Worm (Caenorhabditis elegans) whole organism, late embryonic: ENCODE data around the gene hsp-60.
A peak's percentile ranks its signal among the peaks of the same experiment; 100 is the strongest.

ENCODE experiments used
- C38D4.7 ChIP-seq: fragments of 200-800 bp; sonication (Bioruptor generic); optimal IDR thresholded peaks from 2 replicates; lab custom pipeline; 2018; ENCODE audit warnings: mild to moderate bottlenecking, missing genetic modification characterization, moderate library complexity, missing compliant biosample characterization
- K09A11.1 ChIP-seq: sonication (generic microtip); optimal IDR thresholded peaks from 2 replicates; lab custom pipeline; 2017; ENCODE audit warnings: antibody characterized with exemption, mild to moderate bottlenecking, missing genetic modification characterization, missing compliant biosample characterization; ENCODE audit not compliant: insufficient read depth
- T23F11.4 ChIP-seq: fragments of 200-800 bp; sonication (Bioruptor generic); optimal IDR thresholded peaks from 2 replicates; lab custom pipeline; 2018; ENCODE audit warnings: mild to moderate bottlenecking, missing genetic modification characterization, missing compliant biosample characterization
- Y22D7AL.16 ChIP-seq: sonication (generic microtip); optimal IDR thresholded peaks from 2 replicates; lab custom pipeline; 2016; ENCODE audit warnings: missing genetic modification characterization, missing compliant biosample characterization
- ama-1 ChIP-seq: fragments of 150-350 bp; optimal IDR thresholded peaks from 2 replicates; lab custom pipeline; 2014
- ceh-14 ChIP-seq: sonication (generic microtip); optimal IDR thresholded peaks from 2 replicates; lab custom pipeline; 2016; ENCODE audit warnings: missing genotype, missing genetic modification characterization, missing compliant biosample characterization
- ceh-19 ChIP-seq: fragments of 200-800 bp; sonication (Bioruptor generic); optimal IDR thresholded peaks from 2 replicates; lab custom pipeline; 2018; ENCODE audit warnings: mild to moderate bottlenecking, missing genetic modification characterization, missing compliant biosample characterization
- ceh-22 ChIP-seq: sonication (generic microtip); optimal IDR thresholded peaks from 2 replicates; lab custom pipeline; 2017; ENCODE audit warnings: missing biosample characterization, missing genetic modification characterization
- ceh-30 ChIP-seq: fragments of 150-350 bp; optimal IDR thresholded peaks from 2 replicates; lab custom pipeline; 2014; ENCODE audit warnings: missing biosample characterization, missing genetic modification characterization
- ceh-34 ChIP-seq: sonication (generic microtip); optimal IDR thresholded peaks from 2 replicates; lab custom pipeline; 2016; ENCODE audit warnings: mild to moderate bottlenecking, missing genetic modification characterization, missing compliant biosample characterization
- ceh-45 ChIP-seq: fragments of 200-800 bp; sonication (Bioruptor generic); IDR thresholded peaks from 2 replicates; pipeline ENCODE4 v1.3.6; 2022; ENCODE audit warnings: missing genetic modification reagents, missing genetic modification characterization, missing compliant biosample characterization
- ceh-6 ChIP-seq: fragments of 200-800 bp; sonication (Bioruptor generic); optimal IDR thresholded peaks from 2 replicates; lab custom pipeline; 2018; ENCODE audit warnings: mild to moderate bottlenecking, missing genetic modification characterization, missing compliant biosample characterization
- dmd-4 ChIP-seq: sonication (generic microtip); optimal IDR thresholded peaks from 2 replicates; lab custom pipeline; 2016; ENCODE audit warnings: borderline replicate concordance, missing genetic modification characterization, missing compliant biosample characterization
- elt-2 ChIP-seq: sonication (generic microtip); optimal IDR thresholded peaks from 2 replicates; lab custom pipeline; 2016; ENCODE audit warnings: missing genetic modification reagents, missing genetic modification characterization, missing compliant biosample characterization
- elt-4 ChIP-seq: sonication (generic microtip); optimal IDR thresholded peaks from 2 replicates; lab custom pipeline; 2016; ENCODE audit warnings: missing genetic modification characterization, missing compliant biosample characterization
- fkh-10 ChIP-seq: fragments of 150-350 bp; optimal IDR thresholded peaks from 2 replicates; lab custom pipeline; 2014; ENCODE audit warnings: missing biosample characterization, missing genetic modification reagents, missing genetic modification characterization
- gmeb-2 ChIP-seq: sonication (generic microtip); optimal IDR thresholded peaks from 2 replicates; lab custom pipeline; 2016; ENCODE audit warnings: missing genetic modification characterization, inconsistent platforms, missing compliant biosample characterization
- hlh-15 ChIP-seq: sonication (generic microtip); optimal IDR thresholded peaks from 2 replicates; lab custom pipeline; 2016; ENCODE audit warnings: missing genetic modification characterization, missing compliant biosample characterization
- hlh-6 ChIP-seq: sonication (generic microtip); optimal IDR thresholded peaks from 2 replicates; lab custom pipeline; 2016; ENCODE audit warnings: missing genotype, missing genetic modification characterization, missing compliant biosample characterization
- hlh-8 ChIP-seq: sonication (generic microtip); optimal IDR thresholded peaks from 2 replicates; lab custom pipeline; 2016; ENCODE audit warnings: missing genotype, missing genetic modification characterization, missing compliant biosample characterization
- lim-6 ChIP-seq: sonication (generic microtip); optimal IDR thresholded peaks from 2 replicates; lab custom pipeline; 2016; ENCODE audit warnings: missing genetic modification characterization, missing compliant biosample characterization
- lin-11 ChIP-seq: fragments of 200-800 bp; sonication (Bioruptor generic); optimal IDR thresholded peaks from 2 replicates; lab custom pipeline; 2018; ENCODE audit warnings: mild to moderate bottlenecking, missing genetic modification characterization, missing compliant biosample characterization
- madf-2 ChIP-seq: sonication (generic microtip); optimal IDR thresholded peaks from 2 replicates; lab custom pipeline; 2017; ENCODE audit warnings: missing genetic modification characterization, missing compliant biosample characterization
- pag-3 ChIP-seq: sonication (generic microtip); optimal IDR thresholded peaks from 2 replicates; lab custom pipeline; 2016; ENCODE audit warnings: missing compliant biosample characterization, missing genetic modification characterization, borderline replicate concordance
- pros-1 ChIP-seq: fragments of 150-350 bp; optimal IDR thresholded peaks from 2 replicates; lab custom pipeline; 2014; ENCODE audit warnings: missing biosample characterization, missing genetic modification reagents, missing genetic modification characterization
- rnt-1 ChIP-seq: sonication (generic microtip); optimal IDR thresholded peaks from 2 replicates; lab custom pipeline; 2016; ENCODE audit warnings: missing genetic modification characterization, missing compliant biosample characterization
- syd-9 ChIP-seq: sonication (generic microtip); optimal IDR thresholded peaks from 2 replicates; lab custom pipeline; 2016; ENCODE audit warnings: mild to moderate bottlenecking, missing genetic modification characterization, moderate library complexity, missing compliant biosample characterization
- tbx-2 ChIP-seq: sonication (generic microtip); optimal IDR thresholded peaks from 2 replicates; lab custom pipeline; 2016; ENCODE audit warnings: missing genetic modification characterization, missing compliant biosample characterization
- tbx-7 ChIP-seq: sonication (generic microtip); optimal IDR thresholded peaks from 2 replicates; lab custom pipeline; 2016; ENCODE audit warnings: missing genotype, missing genetic modification characterization, missing compliant biosample characterization
- ttx-3 ChIP-seq: sonication (generic microtip); optimal IDR thresholded peaks from 2 replicates; lab custom pipeline; 2016; ENCODE audit warnings: missing genetic modification reagents, missing genetic modification characterization, missing compliant biosample characterization
- unc-42 ChIP-seq: sonication (generic microtip); optimal IDR thresholded peaks from 2 replicates; lab custom pipeline; 2016; ENCODE audit warnings: missing genotype, missing genetic modification characterization, missing compliant biosample characterization
- unc-86 ChIP-seq: sonication (generic microtip); optimal IDR thresholded peaks from 2 replicates; lab custom pipeline; 2016; ENCODE audit warnings: missing genetic modification characterization, missing compliant biosample characterization

The hsp-60 gene

DNA sequence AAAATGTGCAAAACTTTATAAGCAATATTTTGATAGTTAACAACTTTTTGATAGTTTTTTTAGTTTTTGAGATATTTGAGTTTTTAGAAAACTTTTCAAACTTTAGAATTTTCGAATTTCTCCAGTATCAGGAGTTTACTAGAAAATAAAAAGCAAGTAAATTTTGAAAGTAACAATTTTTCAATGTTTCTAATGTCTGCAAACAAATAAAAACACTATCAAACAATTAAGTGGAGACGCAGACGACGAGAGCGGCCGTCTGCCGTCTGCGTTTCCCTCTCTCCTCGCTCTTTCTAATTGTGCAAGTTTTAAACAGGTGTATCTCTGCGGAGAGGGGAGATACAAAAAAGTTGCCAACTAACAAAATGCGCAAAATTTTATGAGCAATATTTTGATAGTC lies 33.4 kb downstream of the hsp-60 start:
- TF ChIP-seq fkh-10 (GFP tag; lab: Kevin White, UChicago) = no peak
- TF ChIP-seq K09A11.1 (tag; lab: Kevin White, UChicago) = no peak
- TF ChIP-seq ceh-6 (GFP tag; lab: Kevin White, UChicago) = no peak
- TF ChIP-seq gmeb-2 = no peak
- TF ChIP-seq dmd-4 (tag; lab: Kevin White, UChicago) = no peak
- no peak for TF ChIP-seq ceh-34 (tag; lab: Kevin White, UChicago)
- no peak for TF ChIP-seq lim-6 (tag; lab: Kevin White, UChicago)
- no peak for TF ChIP-seq syd-9 (tag; lab: Kevin White, UChicago)
- no peak for TF ChIP-seq C38D4.7 (GFP tag; lab: Kevin White, UChicago)
- TF ChIP-seq hlh-8 (tag; lab: Kevin White, UChicago) = no peak
- TF ChIP-seq ceh-19 (GFP tag; lab: Kevin White, UChicago) = no peak
- TF ChIP-seq unc-42 (tag; lab: Kevin White, UChicago) = no peak
- TF ChIP-seq elt-4 (tag; lab: Kevin White, UChicago) = no peak
- TF ChIP-seq madf-2 (tag; lab: Kevin White, UChicago) = no peak
- TF ChIP-seq ama-1 (lab: Kevin White, UChicago) = no peak
- TF ChIP-seq ceh-30 (tag; lab: Kevin White, UChicago) = no peak
- TF ChIP-seq pag-3 (tag; lab: Kevin White, UChicago) = no peak
- no peak for TF ChIP-seq rnt-1 (tag; lab: Kevin White, UChicago)
- no peak for TF ChIP-seq lin-11 (tag; lab: Kevin White, UChicago)
- no peak for TF ChIP-seq ttx-3 (tag; lab: Kevin White, UChicago)

DNA sequence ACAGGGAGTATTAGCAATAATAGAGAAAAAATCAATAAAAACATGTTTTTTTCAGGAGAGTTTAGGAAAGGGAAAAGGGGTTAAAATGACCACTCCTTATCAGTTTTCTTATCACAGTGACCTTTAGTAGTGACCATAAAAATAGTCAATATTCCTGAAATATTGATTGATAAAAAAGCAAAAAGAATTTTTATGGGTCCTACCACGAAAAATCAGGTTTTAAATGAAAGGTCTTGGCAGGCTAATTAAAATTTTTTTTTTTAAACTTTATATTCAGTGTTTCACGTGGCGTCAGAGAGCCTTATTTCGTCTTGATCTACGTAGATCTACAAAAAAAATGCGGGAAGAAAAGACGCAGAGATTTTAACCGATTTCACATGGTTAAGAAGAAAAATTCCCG lies 37.8 kb downstream of the hsp-60 start, which contains the start of gene cht-4:
Gene cht-4 (minus strand): TSS at position 101 of the 400 bp plus-strand sequence.
- peak; percentile 67 for TF ChIP-seq elt-2
- TF ChIP-seq T23F11.4 (GFP tag; lab: Kevin White, UChicago) = no peak

DNA sequence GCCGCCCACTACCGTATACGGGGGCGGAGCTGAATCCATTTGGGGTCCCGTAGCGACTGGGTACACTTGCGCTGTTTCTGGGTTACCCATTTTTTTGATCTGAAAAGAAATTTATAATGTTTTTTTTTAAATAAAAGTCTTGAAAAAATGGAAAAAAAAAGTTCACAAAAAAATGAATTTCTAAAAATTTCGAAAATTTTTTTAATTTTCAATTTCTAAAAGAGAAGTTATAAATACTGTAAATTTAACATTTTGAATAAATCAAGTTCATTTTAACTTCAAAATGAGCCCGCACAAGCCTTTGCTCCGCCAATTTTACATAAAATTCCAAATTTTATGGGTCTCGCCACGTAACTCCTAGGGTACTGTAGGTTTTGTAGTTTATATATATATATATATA lies 40.2 kb downstream of the hsp-60 start, which contains the start of gene Y22D7AL.15:
Gene Y22D7AL.15 (minus strand): TSS at position 101 of the 400 bp plus-strand sequence.
- TF ChIP-seq K09A11.1 (tag; lab: Kevin White, UChicago) = no peak
- TF ChIP-seq Y22D7AL.16 = peak; percentile 37

DNA sequence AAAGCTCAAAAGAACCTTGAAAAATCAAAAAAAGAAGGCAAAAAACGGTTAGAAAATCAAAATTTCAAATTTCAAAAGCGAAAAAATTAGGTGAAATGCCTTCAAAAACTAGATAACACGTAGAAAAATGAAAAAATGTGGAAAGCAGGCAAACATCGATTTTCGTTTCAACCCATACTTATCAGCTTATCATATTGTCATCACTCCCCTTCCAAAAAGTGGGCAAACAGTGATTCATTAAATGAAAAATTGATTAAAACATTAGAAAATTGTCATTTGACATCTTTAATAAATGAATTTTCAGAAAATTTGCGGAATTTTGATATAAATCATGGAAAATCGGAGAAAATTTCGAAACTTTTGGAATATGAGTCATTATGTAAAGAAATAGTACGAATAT lies 41.5 kb downstream of the hsp-60 start:
- no peak for TF ChIP-seq ceh-6 (GFP tag; lab: Kevin White, UChicago)
- TF ChIP-seq elt-2 = no peak
- no peak for TF ChIP-seq ceh-22 (tag; lab: Kevin White, UChicago)
- TF ChIP-seq fkh-10 (GFP tag; lab: Kevin White, UChicago) = no peak
- TF ChIP-seq K09A11.1 (tag; lab: Kevin White, UChicago) = no peak
- no peak for TF ChIP-seq unc-86 (tag; lab: Kevin White, UChicago)
- no peak for TF ChIP-seq pros-1 (tag; lab: Kevin White, UChicago)
- no peak for TF ChIP-seq hlh-15

DNA sequence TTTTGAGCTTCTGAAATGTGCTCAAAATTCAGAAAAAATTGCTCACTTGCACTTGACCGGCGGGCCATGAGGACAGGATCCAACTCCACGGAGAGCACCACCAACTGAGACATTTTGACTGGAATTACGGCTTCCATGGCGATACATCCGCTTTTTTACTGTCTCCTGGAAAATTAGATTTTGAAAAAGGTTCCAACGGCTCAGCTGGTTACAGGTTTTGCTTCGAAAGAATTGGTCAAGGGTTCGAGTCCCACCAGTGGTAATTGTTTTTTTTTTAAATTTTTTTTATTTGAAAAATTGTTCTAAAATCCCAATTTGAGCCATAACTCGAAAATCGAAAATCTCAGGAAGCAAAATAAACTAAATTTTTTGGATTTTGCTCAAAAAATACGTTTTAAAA lies 42.9 kb downstream of the hsp-60 start:
- TF ChIP-seq unc-86 (tag; lab: Kevin White, UChicago) = no peak
- TF ChIP-seq tbx-2 (tag; lab: Kevin White, UChicago) = no peak
- TF ChIP-seq tbx-7 (tag; lab: Kevin White, UChicago) = no peak
- no peak for TF ChIP-seq fkh-10 (GFP tag; lab: Kevin White, UChicago)
- TF ChIP-seq ceh-45 = no peak

DNA sequence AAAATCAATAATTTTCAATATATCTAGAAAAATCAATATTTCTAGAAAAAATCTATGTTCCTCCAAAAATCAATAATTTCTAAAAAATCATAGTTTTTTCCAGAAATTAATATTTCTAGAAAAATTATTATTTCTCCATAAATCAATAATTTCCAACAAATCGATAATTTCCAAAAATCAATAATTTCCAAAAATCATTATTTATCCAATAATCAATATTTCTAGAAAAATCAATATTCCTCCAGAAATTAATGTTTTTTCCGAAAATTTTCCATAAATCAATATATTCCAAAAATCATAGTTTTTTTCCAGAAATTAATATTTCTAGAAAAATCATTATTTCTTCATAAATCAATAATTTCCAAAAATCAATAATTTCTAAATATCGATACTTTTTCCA lies 43.5 kb downstream of the hsp-60 start:
- TF ChIP-seq hlh-6 (tag; lab: Kevin White, UChicago) = no peak
- TF ChIP-seq ceh-14 (tag; lab: Kevin White, UChicago) = no peak
